Fruit fly (Drosophila melanogaster): Measurements from ENCODE around the gene CG11523.

The CG11523 gene

DNA sequence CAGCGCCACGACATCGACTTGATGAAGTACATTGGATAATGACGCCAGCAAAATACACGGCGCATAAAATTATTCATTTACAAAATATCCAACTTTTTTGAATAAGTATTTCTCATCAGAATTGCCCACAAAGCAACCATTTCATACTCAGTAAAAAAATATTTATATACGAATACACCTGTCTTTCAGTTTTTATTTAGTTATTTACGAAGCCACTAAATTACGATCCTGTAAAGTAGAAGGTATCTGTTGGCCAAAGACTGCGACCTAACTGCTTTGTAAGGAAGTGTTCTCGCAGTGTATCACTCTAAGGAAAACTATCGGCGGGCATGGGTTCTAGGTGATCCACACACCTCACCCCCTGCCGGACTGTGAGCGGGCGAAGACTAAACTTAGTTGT, 10.7 kb upstream of the CG11523 start (continued):
- no peak for TF ChIP-seq CG7928 (GFP tag; optimal IDR thresholded peaks at IDR 0.05)
- TF ChIP-seq CG14965 (GFP tag; optimal IDR thresholded peaks at IDR 0.05; ENCODE audit: borderline replicate concordance) = no peak
- no peak for TF ChIP-seq onecut (GFP tag; IDR thresholded peaks at IDR 0.05)
- no peak for TF ChIP-seq Bgb (GFP tag; IDR thresholded peaks at IDR 0.05; ENCODE audit: partially characterized antibody)
- no peak for TF ChIP-seq grn (GFP tag; optimal IDR thresholded peaks at IDR 0.05)
- TF ChIP-seq ham (GFP tag; IDR thresholded peaks at IDR 0.05) = no peak
- TF ChIP-seq wdn (GFP tag; IDR thresholded peaks at IDR 0.05) = 0 out of 2 replicates have a peak, but pooled peaks have one; percentile 31
- TF ChIP-seq az2 (GFP tag; optimal IDR thresholded peaks at IDR 0.05) = peak; percentile 23
- no peak for TF ChIP-seq exex (tag; optimal IDR thresholded peaks at IDR 0.05)
- peak; percentile 51; the same call in 1 of the 2 replicates for TF ChIP-seq CG31224 (GFP tag; IDR thresholded peaks at IDR 0.05)
- no peak for TF ChIP-seq gro (GFP tag; optimal IDR thresholded peaks at IDR 0.05)
- TF ChIP-seq eyg (GFP tag; optimal IDR thresholded peaks at IDR 0.05) = no peak
- no peak for TF ChIP-seq toy (GFP tag; IDR thresholded peaks at IDR 0.05)
- TF ChIP-seq gt (GFP tag; IDR thresholded peaks at IDR 0.05) = no peak
- TF ChIP-seq kay (GFP tag; optimal IDR thresholded peaks at IDR 0.05) = no peak
- TF ChIP-seq Oli (tag; optimal IDR thresholded peaks at IDR 0.05) = peak; percentile 61
- no peak for TF ChIP-seq jing (GFP tag; optimal IDR thresholded peaks at IDR 0.05)
- peak; percentile 25 for TF ChIP-seq CG16815 (GFP tag; optimal IDR thresholded peaks at IDR 0.05)
- TF ChIP-seq CG2116 (GFP tag; optimal IDR thresholded peaks at IDR 0.05) = no peak
- no peak for TF ChIP-seq Taf1 (GFP tag; IDR thresholded peaks at IDR 0.05)
- no peak for TF ChIP-seq vnd (GFP tag; IDR thresholded peaks at IDR 0.05; ENCODE audit: partially characterized antibody)
- peak; percentile 68 for TF ChIP-seq row (GFP tag; IDR thresholded peaks at IDR 0.05)
- peak; percentile 11 for TF ChIP-seq CG9437 (GFP tag; optimal IDR thresholded peaks at IDR 0.05)
- no peak for TF ChIP-seq CG6654 (GFP tag; optimal IDR thresholded peaks at IDR 0.05)
- no peak for TF ChIP-seq NC2α (GFP tag; optimal IDR thresholded peaks at IDR 0.05)
- no peak for TF ChIP-seq Poxn (GFP tag; IDR thresholded peaks at IDR 0.05)
- TF ChIP-seq sd (tag; optimal IDR thresholded peaks at IDR 0.05) = no peak
- TF ChIP-seq fru (optimal IDR thresholded peaks at IDR 0.05) = no peak
- TF ChIP-seq zen2 (GFP tag; IDR thresholded peaks at IDR 0.05; ENCODE audit: partially characterized antibody) = no peak
- TF ChIP-seq CG4820 (GFP tag; optimal IDR thresholded peaks at IDR 0.05) = peak; percentile 37
- no peak for TF ChIP-seq CG8089 (GFP tag; optimal IDR thresholded peaks at IDR 0.05)
- no peak for TF ChIP-seq CG30020 (tag; optimal IDR thresholded peaks at IDR 0.05)
- no peak for TF ChIP-seq D (optimal IDR thresholded peaks at IDR 0.05)
- TF ChIP-seq D (GFP tag; optimal IDR thresholded peaks at IDR 0.05) = no peak
- no peak for TF ChIP-seq CG15601 (tag; optimal IDR thresholded peaks at IDR 0.05)
- TF ChIP-seq CG33557 (GFP tag; optimal IDR thresholded peaks at IDR 0.05) = no peak
- no peak for TF ChIP-seq CG7745 (tag; optimal IDR thresholded peaks at IDR 0.05)
- no peak for TF ChIP-seq Vsx1 (GFP tag; optimal IDR thresholded peaks at IDR 0.05)
- no peak for TF ChIP-seq ac (GFP tag; optimal IDR thresholded peaks at IDR 0.05)
- TF ChIP-seq CG7963 (GFP tag; IDR thresholded peaks at IDR 0.05; ENCODE audit: partially characterized antibody) = no peak
- TF ChIP-seq CG7839 (tag; optimal IDR thresholded peaks at IDR 0.05) = no peak
- TF ChIP-seq CG4730 (GFP tag; IDR thresholded peaks at IDR 0.05) = 0 out of 2 replicates have a peak, but pooled peaks have one; percentile 39
- no peak for TF ChIP-seq Stat92E (GFP tag; optimal IDR thresholded peaks at IDR 0.05)
- TF ChIP-seq CG13287 (GFP tag; IDR thresholded peaks at IDR 0.05; ENCODE audit: partially characterized antibody) = no peak
- no peak for TF ChIP-seq CG4707 (GFP tag; optimal IDR thresholded peaks at IDR 0.05)
- TF ChIP-seq Antp (GFP tag; optimal IDR thresholded peaks at IDR 0.05) = peak; percentile 51
- TF ChIP-seq jumu (GFP tag; optimal IDR thresholded peaks at IDR 0.05) = peak; percentile 16
- TF ChIP-seq Abd-B (GFP tag; optimal IDR thresholded peaks at IDR 0.05) = no peak
- no peak for TF ChIP-seq ems (GFP tag; optimal IDR thresholded peaks at IDR 0.05)
- 0 out of 2 replicates have a peak, but pooled peaks have one; percentile 10 for TF ChIP-seq Lim3 (GFP tag; IDR thresholded peaks at IDR 0.05)
- no peak for TF ChIP-seq bbx (GFP tag; IDR thresholded peaks at IDR 0.05; ENCODE audit: partially characterized antibody)

Data from whole organism, embryonic.